Worm (Caenorhabditis elegans) whole organism, late embryonic: ENCODE data around the gene npr-40.

ENCODE experiments used
- hlh-6 ChIP-seq: sonication (generic microtip); optimal IDR thresholded peaks from 2 replicates; lab custom pipeline; 2016; ENCODE audit warnings: missing genotype, missing genetic modification characterization, missing compliant biosample characterization
- pha-4 ChIP-seq: fragments of 150-350 bp; optimal IDR thresholded peaks from 2 replicates; lab custom pipeline; 2018; ENCODE audit warnings: missing biosample characterization, missing genetic modification reagents, missing genetic modification characterization
- unc-55 ChIP-seq: sonication (generic microtip); optimal IDR thresholded peaks from 2 replicates; lab custom pipeline; 2017; ENCODE audit warnings: missing biosample characterization, missing genetic modification reagents, missing genetic modification characterization

- no peak for TF ChIP-seq hlh-6 (tag; lab: Kevin White, UChicago)
- no peak for TF ChIP-seq pha-4 (tag; lab: Kevin White, UChicago)
- TF ChIP-seq unc-55 (GFP tag; lab: Kevin White, UChicago): no peak
Measured at ce11 chrX:14973085-14973484, 54.4 kb downstream of the npr-40 start.
